Worm (Caenorhabditis elegans) whole organism, L1 larva: ENCODE data around the gene syp-2.
A peak's percentile ranks its signal among the peaks of the same experiment; 100 is the strongest.

ENCODE experiments used
- C04F5.9 ChIP-seq: sonication (generic microtip); optimal IDR thresholded peaks from 2 replicates; lab custom pipeline; 2016; ENCODE audit warnings: missing genetic modification characterization, missing compliant biosample characterization
- C16A3.4 ChIP-seq: fragments of 150-350 bp; optimal IDR thresholded peaks from 2 replicates; lab custom pipeline; 2014; ENCODE audit warnings: missing biosample characterization, missing genetic modification characterization
- F16B12.6 ChIP-seq: fragments of 150-350 bp; optimal IDR thresholded peaks from 2 replicates; lab custom pipeline; 2014; ENCODE audit warnings: missing biosample characterization, missing genetic modification characterization
- Y116A8C.19 ChIP-seq: sonication (generic microtip); optimal IDR thresholded peaks from 2 replicates; lab custom pipeline; 2016; ENCODE audit warnings: missing compliant biosample characterization, missing genetic modification characterization, borderline replicate concordance
- ama-1 ChIP-seq: fragments of 150-350 bp; optimal IDR thresholded peaks from 2 replicates; lab custom pipeline; 2014
- blmp-1 ChIP-seq: fragments of 150-350 bp; optimal IDR thresholded peaks from 2 replicates; lab custom pipeline; 2014; ENCODE audit warnings: missing biosample characterization, missing genetic modification characterization
- ceh-63 ChIP-seq: fragments of 200-800 bp; sonication (Bioruptor generic); optimal IDR thresholded peaks from 2 replicates; lab custom pipeline; 2018; ENCODE audit warnings: mild to moderate bottlenecking, missing genetic modification characterization, missing compliant biosample characterization
- ceh-8 ChIP-seq: fragments of 200-800 bp; sonication (Bioruptor generic); optimal IDR thresholded peaks from 2 replicates; lab custom pipeline; 2018; ENCODE audit warnings: mild to moderate bottlenecking, missing genetic modification characterization, moderate library complexity, missing compliant biosample characterization
- ces-1 ChIP-seq: fragments of 150-350 bp; optimal IDR thresholded peaks from 2 replicates; lab custom pipeline; 2014; ENCODE audit warnings: missing biosample characterization, missing genetic modification reagents, missing genetic modification characterization
- dsc-1 ChIP-seq: sonication (generic microtip); optimal IDR thresholded peaks from 2 replicates; lab custom pipeline; 2016; ENCODE audit warnings: mild to moderate bottlenecking, missing genetic modification characterization, missing compliant biosample characterization
- efl-1 ChIP-seq, 4 experiments: fragments of 150-350 bp; optimal IDR thresholded peaks in 3 of 4; peaks in 1 of 4; 1 replicate in 1 of 4; 2 replicates in 3 of 4; lab custom pipeline; 2014; ENCODE audit warnings: missing biosample characterization in 2 of 4, missing genetic modification characterization in 2 of 4, missing genetic modification reagents in 2 of 4
- efl-3 ChIP-seq: fragments of 200-800 bp; sonication (Bioruptor generic); optimal IDR thresholded peaks from 2 replicates; lab custom pipeline; 2018; ENCODE audit warnings: mild to moderate bottlenecking, missing genetic modification characterization, missing compliant biosample characterization
- egl-27 ChIP-seq, 2 experiments: fragments of 150-350 bp in 1 of 2; sonication (generic microtip); optimal IDR thresholded peaks; 3 replicates each; lab custom pipeline; 2017 to 2018; ENCODE audit warnings: missing biosample characterization in 2 of 2, missing genetic modification characterization in 2 of 2, missing genetic modification reagents in 2 of 2
- elt-2 ChIP-seq: sonication (generic microtip); optimal IDR thresholded peaks from 2 replicates; lab custom pipeline; 2016; ENCODE audit warnings: missing genetic modification characterization, mild to moderate bottlenecking, inconsistent platforms, missing compliant biosample characterization, missing genetic modification reagents
- elt-3 ChIP-seq, 6 experiments: fragments of 150-350 bp in 1 of 6; sonication (generic microtip); optimal IDR thresholded peaks; 2 replicates each; lab custom pipeline; 2017 to 2018; ENCODE audit warnings: missing biosample characterization in 6 of 6, missing genetic modification characterization in 6 of 6, inconsistent platforms in 1 of 6
- ets-5 ChIP-seq: fragments of 200-800 bp; sonication (Bioruptor generic); IDR thresholded peaks from 2 replicates; pipeline ENCODE4 v1.3.6; 2022; ENCODE audit warnings: missing genetic modification characterization, missing compliant biosample characterization
- fkh-10 ChIP-seq: sonication (generic microtip); optimal IDR thresholded peaks from 2 replicates; lab custom pipeline; 2017; ENCODE audit warnings: missing biosample characterization, missing genetic modification reagents, missing genetic modification characterization
- fos-1 ChIP-seq: fragments of 150-350 bp; optimal IDR thresholded peaks from 2 replicates; lab custom pipeline; 2014; ENCODE audit warnings: missing biosample characterization, missing genetic modification characterization
- hlh-17 ChIP-seq: fragments of 200-800 bp; sonication (Bioruptor generic); optimal IDR thresholded peaks from 2 replicates; lab custom pipeline; 2018; ENCODE audit warnings: missing genetic modification characterization, mild to moderate bottlenecking, missing compliant biosample characterization, moderate library complexity, borderline replicate concordance
- lin-13 ChIP-seq: fragments of 150-350 bp; optimal IDR thresholded peaks from 2 replicates; lab custom pipeline; 2014; ENCODE audit warnings: missing biosample characterization, missing genetic modification reagents, missing genetic modification characterization
- lin-14 ChIP-seq: fragments of 200-800 bp; sonication (Bioruptor generic); optimal IDR thresholded peaks from 2 replicates; lab custom pipeline; 2018; ENCODE audit warnings: mild to moderate bottlenecking, missing genetic modification characterization, moderate library complexity, missing compliant biosample characterization
- lin-35 ChIP-seq, 2 experiments: fragments of 150-350 bp; optimal IDR thresholded peaks; 2 replicates each; lab custom pipeline; 2014; ENCODE audit warnings: missing biosample characterization in 2 of 2, missing genetic modification characterization in 2 of 2, missing genetic modification reagents in 2 of 2
- lin-39 ChIP-seq: fragments of 150-350 bp; optimal IDR thresholded peaks from 2 replicates; lab custom pipeline; 2014; ENCODE audit warnings: missing biosample characterization, missing genetic modification reagents, missing genetic modification characterization
- lir-3 ChIP-seq: sonication (generic microtip); optimal IDR thresholded peaks from 2 replicates; lab custom pipeline; 2016; ENCODE audit warnings: mild to moderate bottlenecking, missing genetic modification characterization, moderate library complexity, missing compliant biosample characterization; ENCODE audit not compliant: poor library complexity
- mab-9 ChIP-seq: fragments of 200-800 bp; sonication (Bioruptor generic); IDR thresholded peaks from 2 replicates; pipeline ENCODE4 v1.3.6; 2022; ENCODE audit warnings: missing genetic modification reagents, missing genetic modification characterization, missing compliant biosample characterization
- mep-1 ChIP-seq: fragments of 150-350 bp; optimal IDR thresholded peaks from 2 replicates; lab custom pipeline; 2014; ENCODE audit warnings: missing biosample characterization, missing genetic modification characterization
- nhr-11 ChIP-seq: fragments of 150-350 bp; optimal IDR thresholded peaks from 2 replicates; lab custom pipeline; 2014; ENCODE audit warnings: missing biosample characterization, missing genetic modification characterization
- nhr-12 ChIP-seq: sonication (generic microtip); optimal IDR thresholded peaks from 2 replicates; lab custom pipeline; 2017; ENCODE audit warnings: missing biosample characterization, missing genetic modification characterization
- nhr-19 ChIP-seq: fragments of 200-800 bp; sonication (Bioruptor generic); conservative IDR thresholded peaks from 2 replicates; pipeline ENCODE4 v1.3.6; 2022; ENCODE audit warnings: missing genetic modification characterization, missing compliant biosample characterization
- nhr-20 ChIP-seq: sonication (generic microtip); optimal IDR thresholded peaks from 2 replicates; lab custom pipeline; 2016; ENCODE audit warnings: mild to moderate bottlenecking, missing genetic modification characterization, missing compliant biosample characterization
- nhr-47 ChIP-seq: sonication (generic microtip); optimal IDR thresholded peaks from 2 replicates; lab custom pipeline; 2016; ENCODE audit warnings: mild to moderate bottlenecking, missing genetic modification characterization, moderate library complexity, missing compliant biosample characterization
- nhr-76 ChIP-seq: sonication (generic microtip); optimal IDR thresholded peaks from 2 replicates; lab custom pipeline; 2017; ENCODE audit warnings: missing biosample characterization, missing genetic modification characterization
- nhr-77 ChIP-seq: fragments of 150-350 bp; optimal IDR thresholded peaks from 2 replicates; lab custom pipeline; 2014; ENCODE audit warnings: missing biosample characterization, missing genetic modification characterization
- nhr-90 ChIP-seq: sonication (generic microtip); optimal IDR thresholded peaks from 2 replicates; lab custom pipeline; 2016; ENCODE audit warnings: mild to moderate bottlenecking, missing genetic modification characterization, missing compliant biosample characterization; ENCODE audit not compliant: poor library complexity
- pag-3 ChIP-seq: sonication (generic microtip); optimal IDR thresholded peaks from 2 replicates; lab custom pipeline; 2017; ENCODE audit warnings: missing genetic modification characterization, mild to moderate bottlenecking, missing compliant biosample characterization, antibody characterized with exemption, borderline replicate concordance; ENCODE audit not compliant: insufficient read depth
- pax-3 ChIP-seq: fragments of 200-800 bp; sonication (Bioruptor generic); optimal IDR thresholded peaks from 2 replicates; lab custom pipeline; 2018; ENCODE audit warnings: mild to moderate bottlenecking, missing genetic modification characterization, moderate library complexity, missing compliant biosample characterization
- sptf-1 ChIP-seq: fragments of 150-350 bp; optimal IDR thresholded peaks from 2 replicates; lab custom pipeline; 2014; ENCODE audit warnings: missing biosample characterization, missing genetic modification characterization
- swsn-7 ChIP-seq: sonication (generic microtip); optimal IDR thresholded peaks from 2 replicates; lab custom pipeline; 2016; ENCODE audit warnings: missing genetic modification characterization, missing compliant biosample characterization
- tbx-2 ChIP-seq: sonication (generic microtip); optimal IDR thresholded peaks from 2 replicates; lab custom pipeline; 2016; ENCODE audit warnings: missing genetic modification characterization, missing compliant biosample characterization
- tlp-1 ChIP-seq: fragments of 150-350 bp; optimal IDR thresholded peaks from 2 replicates; lab custom pipeline; 2014; ENCODE audit warnings: missing biosample characterization, missing genetic modification characterization
- unc-86 ChIP-seq: sonication (generic microtip); optimal IDR thresholded peaks from 2 replicates; lab custom pipeline; 2016; ENCODE audit warnings: missing genetic modification characterization, missing compliant biosample characterization
- unc-98 ChIP-seq: fragments of 200-800 bp; sonication (Bioruptor generic); IDR thresholded peaks from 2 replicates; pipeline ENCODE4 v1.3.6; 2022; ENCODE audit warnings: missing genetic modification characterization, missing compliant biosample characterization
- xbp-1 ChIP-seq: sonication (generic microtip); optimal IDR thresholded peaks from 2 replicates; lab custom pipeline; 2016; ENCODE audit warnings: missing genetic modification characterization, missing compliant biosample characterization
- zag-1 ChIP-seq: fragments of 150-350 bp; optimal IDR thresholded peaks from 2 replicates; lab custom pipeline; 2014; ENCODE audit warnings: missing biosample characterization, missing genetic modification characterization
- zip-4 ChIP-seq: fragments of 200-800 bp; sonication (Bioruptor generic); optimal IDR thresholded peaks from 2 replicates; lab custom pipeline; 2018; ENCODE audit warnings: mild to moderate bottlenecking, missing genetic modification characterization, moderate library complexity, missing compliant biosample characterization
- ztf-11 ChIP-seq, 2 experiments: sonication (generic microtip); optimal IDR thresholded peaks; 2 replicates each; lab custom pipeline; 2016 to 2017; ENCODE audit warnings: missing genetic modification characterization in 2 of 2, missing biosample characterization in 1 of 2, missing compliant biosample characterization in 1 of 2

The syp-2 gene

DNA sequence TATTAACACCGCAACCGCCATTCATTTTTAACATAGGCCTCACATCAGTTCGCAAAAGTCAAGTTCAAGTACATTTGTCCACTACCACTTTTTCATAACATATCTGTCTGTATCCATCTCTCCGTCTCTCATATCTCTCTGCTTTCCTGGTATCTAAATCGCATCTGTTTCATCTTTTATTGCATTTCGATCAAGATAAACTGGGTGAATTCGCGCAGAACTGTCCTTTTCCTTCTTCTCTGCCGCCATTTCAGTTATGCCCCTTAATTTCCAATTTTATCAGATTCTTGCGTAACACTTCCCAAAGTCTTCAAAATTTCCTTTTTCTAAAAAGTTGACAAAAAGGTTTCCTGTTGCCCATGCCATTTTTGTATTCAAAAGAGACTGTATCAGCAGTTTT lies 13.0 kb upstream of the syp-2 start (continued):
- TF ChIP-seq ceh-8 (GFP tag; lab: Kevin White, UChicago) (no peak), blmp-1 (tag; lab: Kevin White, UChicago) (peak; percentile 83), ama-1 (lab: Kevin White, UChicago) (no peak), egl-27 (tag; optimal IDR thresholded peaks at IDR 0.05; lab: Kevin White, UChicago) (no peak), pag-3 (tag; lab: Kevin White, UChicago) (no peak), unc-98 (GFP tag; lab: Robert Waterston, UW) (no peak), ces-1 (GFP tag; lab: Kevin White, UChicago) (no peak), zag-1 (tag; lab: Kevin White, UChicago) (no peak), fos-1 (tag; lab: Kevin White, UChicago) (no peak), elt-2 (tag; lab: Kevin White, UChicago) (no peak), C04F5.9 (tag; lab: Kevin White, UChicago) (no peak), lin-14 (GFP tag; lab: Kevin White, UChicago) (peak; percentile 76), ets-5 (GFP tag; lab: Robert Waterston, UW) (no peak), pax-3 (no peak), nhr-11 (tag; lab: Kevin White, UChicago) (no peak), efl-1 (optimal IDR thresholded peaks at IDR 0.05; lab: Kevin White, UChicago) (no peak), efl-1 (GFP tag; optimal IDR thresholded peaks at IDR 0.05 in 1 of 2; lab: Kevin White, UChicago) (peak in 1 of 2 experiments; percentile 43), nhr-76 (tag; lab: Kevin White, UChicago) (no peak), nhr-20 (tag; lab: Kevin White, UChicago) (no peak), nhr-19 (GFP tag; lab: Robert Waterston, UW) (no peak), swsn-7 (tag; lab: Kevin White, UChicago) (no peak), tbx-2 (tag; lab: Kevin White, UChicago) (no peak), xbp-1 (tag; lab: Kevin White, UChicago) (no peak), nhr-77 (tag; lab: Kevin White, UChicago) (no peak), efl-3 (GFP tag; lab: Kevin White, UChicago) (no peak), lin-13 (GFP tag; lab: Kevin White, UChicago) (no peak), nhr-90 (tag; lab: Kevin White, UChicago) (no peak), hlh-17 (GFP tag; lab: Kevin White, UChicago) (no peak), nhr-47 (tag; lab: Kevin White, UChicago) (no peak), ztf-11 (tag; optimal IDR thresholded peaks at IDR 0.05; lab: Kevin White, UChicago) (no peak), fkh-10 (GFP tag; lab: Kevin White, UChicago) (no peak), C16A3.4 (tag; lab: Kevin White, UChicago) (no peak), mab-9 (no peak), F16B12.6 (tag; lab: Kevin White, UChicago) (no peak)

DNA sequence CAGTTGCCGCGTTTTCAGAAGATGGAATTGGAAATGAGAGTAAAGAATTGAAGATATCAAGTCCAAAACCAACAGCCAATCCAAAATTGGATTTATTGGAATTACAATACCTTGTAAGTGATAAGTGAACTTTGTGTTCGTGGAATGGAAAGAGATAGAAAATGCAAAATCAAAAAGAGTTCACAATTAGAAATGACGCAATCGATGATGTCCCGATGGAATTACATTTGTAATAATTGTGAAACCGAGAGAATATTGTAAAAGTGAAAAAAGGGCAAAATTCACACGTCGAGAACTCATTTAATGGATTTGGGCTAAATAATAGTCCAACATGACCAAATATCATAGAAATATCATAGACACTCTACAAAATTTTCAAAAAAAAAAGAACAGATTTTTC lies 11.1 kb upstream of the syp-2 start:
- TF ChIP-seq nhr-77 (tag; lab: Kevin White, UChicago): no peak
- TF ChIP-seq zip-4: no peak
- no peak for TF ChIP-seq nhr-20 (tag; lab: Kevin White, UChicago)
- TF ChIP-seq ets-5 (GFP tag; lab: Robert Waterston, UW): no peak
- no peak for TF ChIP-seq nhr-47 (tag; lab: Kevin White, UChicago)
- no peak for TF ChIP-seq tlp-1 (tag; lab: Kevin White, UChicago)
- no peak for TF ChIP-seq sptf-1 (tag; lab: Kevin White, UChicago)
- no peak for TF ChIP-seq dsc-1
- TF ChIP-seq lin-35 (GFP tag; optimal IDR thresholded peaks at IDR 0.05; lab: Kevin White, UChicago): no peak

DNA sequence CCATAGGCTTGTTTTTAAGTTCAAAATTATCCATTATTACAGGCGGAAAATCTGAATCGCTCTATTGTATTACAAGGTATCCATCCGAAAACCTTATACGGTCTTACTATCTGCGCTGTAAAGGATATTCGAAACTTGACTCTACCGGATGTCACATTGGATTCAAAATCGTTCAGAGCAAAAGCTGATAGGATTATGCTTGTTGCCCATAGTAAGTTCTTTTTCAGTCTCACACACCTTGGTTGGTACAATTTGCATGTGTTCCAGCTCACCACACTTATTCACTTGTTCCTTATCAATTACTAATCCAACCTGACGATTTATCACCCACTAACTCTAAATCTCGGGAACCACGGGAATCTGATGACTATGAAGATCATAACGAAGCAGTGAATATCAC lies 8.6 kb upstream of the syp-2 start:
- TF ChIP-seq ceh-63 (no peak), Y116A8C.19 (tag; lab: Kevin White, UChicago) (no peak), nhr-12 (no peak), unc-86 (no peak), mep-1 (tag; lab: Kevin White, UChicago) (no peak), lir-3 (no peak), nhr-90 (tag; lab: Kevin White, UChicago) (no peak), nhr-76 (tag; lab: Kevin White, UChicago) (no peak), blmp-1 (tag; lab: Kevin White, UChicago) (no peak), elt-3 (tag; optimal IDR thresholded peaks at IDR 0.05; lab: Kevin White, UChicago) (no peak), lin-39 (tag; lab: Kevin White, UChicago) (no peak)
